Worm (Caenorhabditis elegans) whole organism, midembryonic: Measurements from ENCODE around the gene F53B3.5.

Experiments used
- T22C8.4 ChIP-seq: fragments of 200-800 bp; sonication (Bioruptor generic); IDR thresholded peaks from 2 replicates; pipeline ENCODE4 v1.3.6; 2022; ENCODE audit warnings: missing genetic modification characterization, missing compliant biosample characterization
- flt-1 ChIP-seq: fragments of 200-800 bp; sonication (Bioruptor generic); IDR thresholded peaks from 2 replicates; pipeline ENCODE4 v1.3.6; 2022; ENCODE audit warnings: missing genetic modification characterization, missing compliant biosample characterization
- klf-2 ChIP-seq: fragments of 200-800 bp; sonication (Bioruptor generic); conservative IDR thresholded peaks from 2 replicates; pipeline ENCODE4 v1.3.6; 2022; ENCODE audit warnings: missing genetic modification reagents, missing genetic modification characterization, missing compliant biosample characterization
- ref-1 ChIP-seq: fragments of 200-800 bp; sonication (Bioruptor generic); conservative IDR thresholded peaks from 2 replicates; pipeline ENCODE4 v1.3.6; 2022; ENCODE audit warnings: missing genetic modification reagents, missing genetic modification characterization, missing compliant biosample characterization
- tab-1 ChIP-seq: fragments of 200-800 bp; sonication (Bioruptor generic); IDR thresholded peaks from 2 replicates; pipeline ENCODE4 v1.3.6; 2022; ENCODE audit warnings: missing genetic modification characterization, missing compliant biosample characterization
- ztf-23 ChIP-seq: fragments of 200-800 bp; sonication (Bioruptor generic); IDR thresholded peaks from 2 replicates; pipeline ENCODE4 v1.3.6; 2022; ENCODE audit warnings: missing genetic modification reagents, missing genetic modification characterization, missing compliant biosample characterization
- ztf-29 ChIP-seq: fragments of 200-800 bp; sonication (Bioruptor generic); IDR thresholded peaks from 2 replicates; pipeline ENCODE4 v1.3.6; 2022; ENCODE audit warnings: missing genetic modification reagents, missing genetic modification characterization, missing compliant biosample characterization

- no peak for TF ChIP-seq ztf-29
- no peak for TF ChIP-seq tab-1 (GFP tag; lab: Robert Waterston, UW)
- no peak for TF ChIP-seq flt-1 (GFP tag; lab: Robert Waterston, UW)
- no peak for TF ChIP-seq T22C8.4 (GFP tag; lab: Robert Waterston, UW)
- no peak for TF ChIP-seq klf-2 (GFP tag; lab: Robert Waterston, UW)
- TF ChIP-seq ztf-23 (GFP tag; lab: Robert Waterston, UW): no peak
- no peak for TF ChIP-seq ref-1
Observed at ce11 chrX:2865591-2866217, 13.7 kb downstream of the F53B3.5 start.
